Worm (Caenorhabditis elegans): Measurements from ENCODE around the gene F08H9.2.

Gene F08H9.2

DNA sequence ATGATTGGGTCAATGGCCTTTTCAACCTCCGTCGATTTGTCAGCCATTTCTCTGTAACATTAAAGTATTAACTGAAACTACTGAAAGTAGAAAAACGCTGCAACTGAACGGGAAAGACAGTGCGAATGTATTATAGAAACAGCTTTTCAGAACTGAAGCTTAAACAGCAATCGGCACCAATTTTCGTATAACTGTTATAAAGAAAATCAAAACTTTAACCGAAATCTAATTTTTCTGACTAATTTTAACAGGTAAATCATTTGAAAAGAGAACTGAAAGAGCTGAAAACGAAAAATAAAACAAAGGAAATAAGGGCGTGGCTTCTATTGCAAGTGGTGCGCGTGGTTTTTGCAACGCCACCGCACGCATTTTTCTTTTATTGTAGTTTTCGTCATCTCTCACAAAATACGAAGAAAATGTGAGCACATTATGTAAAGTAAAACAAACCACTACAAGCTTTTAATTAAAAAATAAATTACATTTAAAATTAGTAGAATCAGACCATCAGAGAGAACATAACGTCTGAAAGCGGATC lies 35.4 kb upstream of the F08H9.2 start, which contains the start of gene rrsr-1 (continued):
- no peak for TF ChIP-seq unc-98 (GFP tag; IDR thresholded peaks at IDR 0.05)
- TF ChIP-seq mep-1 (tag; optimal IDR thresholded peaks at IDR 0.05), result no peak
- TF ChIP-seq aly-2 (tag; optimal IDR thresholded peaks at IDR 0.05), result no peak
- TF ChIP-seq nhr-47 (tag; optimal IDR thresholded peaks at IDR 0.05), result peak; percentile 68
- TF ChIP-seq ceh-63 (GFP tag; optimal IDR thresholded peaks at IDR 0.05), result no peak
- TF ChIP-seq nhr-84 (tag; optimal IDR thresholded peaks at IDR 0.05), result no peak
- TF ChIP-seq dpl-1 (GFP tag; optimal IDR thresholded peaks at IDR 0.05), result peak; percentile 35 to 47 (median 41)
- TF ChIP-seq xbp-1 (tag; optimal IDR thresholded peaks at IDR 0.05), result peak; percentile 49
- TF ChIP-seq fkh-10 (GFP tag; optimal IDR thresholded peaks at IDR 0.05), result no peak
- TF ChIP-seq nhr-90 (tag; optimal IDR thresholded peaks at IDR 0.05; ENCODE audit: poor library complexity), result peak; percentile 60
- no peak for TF ChIP-seq egl-13 (tag; optimal IDR thresholded peaks at IDR 0.05)
- no peak for TF ChIP-seq fos-1 (tag; optimal IDR thresholded peaks at IDR 0.05)
- TF ChIP-seq isw-1 (GFP tag; IDR thresholded peaks at IDR 0.05), result peak; percentile 3; the same call in 1 of the 2 replicates
- peak; percentile 6 for TF ChIP-seq lin-39 (tag; optimal IDR thresholded peaks at IDR 0.05)
- TF ChIP-seq hpl-2 (GFP tag; optimal IDR thresholded peaks at IDR 0.05), result no peak
- TF ChIP-seq hlh-17 (GFP tag; optimal IDR thresholded peaks at IDR 0.05; ENCODE audit: borderline replicate concordance), result no peak
- TF ChIP-seq egl-27 (tag; optimal IDR thresholded peaks at IDR 0.05), result no peak
- no peak for TF ChIP-seq sup-37 (GFP tag; optimal IDR thresholded peaks at IDR 0.05)
- no peak for TF ChIP-seq nhr-237 (tag; optimal IDR thresholded peaks at IDR 0.05)
- peak; percentile 25 for TF ChIP-seq pax-3 (tag; optimal IDR thresholded peaks at IDR 0.05)
- TF ChIP-seq C04F5.9 (tag; optimal IDR thresholded peaks at IDR 0.05), result no peak
- peak in 1 of 2 experiments; percentile 6 for TF ChIP-seq ztf-11 (tag; optimal IDR thresholded peaks at IDR 0.05)
- no peak for TF ChIP-seq unc-62 (GFP tag; optimal IDR thresholded peaks at IDR 0.05)
- no peak for TF ChIP-seq C34B4.2 (tag; optimal IDR thresholded peaks at IDR 0.05)
- no peak for TF ChIP-seq nhr-12 (tag; optimal IDR thresholded peaks at IDR 0.05)
- TF ChIP-seq snu-23 (GFP tag; optimal IDR thresholded peaks at IDR 0.05), result no peak
- no peak for TF ChIP-seq alr-1 (tag; optimal IDR thresholded peaks at IDR 0.05; ENCODE audit: borderline replicate concordance)
- no peak for TF ChIP-seq elt-3 (tag; optimal IDR thresholded peaks at IDR 0.05)
- no peak for TF ChIP-seq mab-9 (GFP tag; IDR thresholded peaks at IDR 0.05)
- TF ChIP-seq ceh-8 (GFP tag; optimal IDR thresholded peaks at IDR 0.05), result no peak

DNA sequence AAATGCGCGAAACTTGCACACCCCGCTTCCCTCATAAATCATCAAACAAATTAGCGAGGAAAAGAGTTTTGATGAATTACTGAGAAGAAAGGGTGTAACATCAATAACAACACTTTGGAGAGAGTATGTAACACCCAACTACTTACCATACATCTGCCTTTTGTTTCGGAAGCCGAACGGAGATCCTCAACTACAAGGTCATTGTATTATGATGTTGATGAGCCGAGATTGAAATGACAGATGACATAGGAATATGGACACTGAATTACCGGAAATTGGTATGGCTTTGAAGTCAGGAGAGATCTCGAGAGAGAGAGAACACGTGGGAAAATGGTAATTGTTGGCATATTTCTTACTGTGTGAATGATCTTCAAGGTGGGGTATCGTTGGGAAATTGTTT lies 34.5 kb upstream of the F08H9.2 start:
- no peak for TF ChIP-seq fkh-4 (tag; optimal IDR thresholded peaks at IDR 0.05; ENCODE audit: borderline replicate concordance)
- no peak for TF ChIP-seq mab-9 (GFP tag; IDR thresholded peaks at IDR 0.05)
- no peak for TF ChIP-seq ztf-11 (tag; optimal IDR thresholded peaks at IDR 0.05)
- no peak for TF ChIP-seq fkh-10 (GFP tag; optimal IDR thresholded peaks at IDR 0.05)
- TF ChIP-seq nhr-71 (tag; optimal IDR thresholded peaks at IDR 0.05), result no peak
- no peak for TF ChIP-seq lin-35 (GFP tag; optimal IDR thresholded peaks at IDR 0.05)
- TF ChIP-seq efl-3 (GFP tag; optimal IDR thresholded peaks at IDR 0.05), result no peak
- TF ChIP-seq nhr-90 (tag; optimal IDR thresholded peaks at IDR 0.05; ENCODE audit: poor library complexity), result no peak
- no peak for TF ChIP-seq ces-1 (GFP tag; optimal IDR thresholded peaks at IDR 0.05)
- TF ChIP-seq alr-1 (tag; optimal IDR thresholded peaks at IDR 0.05; ENCODE audit: borderline replicate concordance), result no peak
- no peak for TF ChIP-seq nhr-47 (tag; optimal IDR thresholded peaks at IDR 0.05)
- no peak for TF ChIP-seq ceh-88 (GFP tag; IDR thresholded peaks at IDR 0.05)
- no peak for TF ChIP-seq lsy-2 (tag; optimal IDR thresholded peaks at IDR 0.05)
- no peak for TF ChIP-seq nhr-85 (tag)
- no peak for TF ChIP-seq tlp-1 (tag; optimal IDR thresholded peaks at IDR 0.05)

All from whole organism, L1 larva.